Fruit fly (Drosophila melanogaster) whole organism, embryonic: ENCODE measurements around the gene CG15534.

ENCODE experiments used
- Antp ChIP-seq: fragments of 200-800 bp; sonication (Bioruptor generic); optimal IDR thresholded peaks from 3 replicates; lab custom pipeline; 2016; ENCODE audit warnings: missing biosample characterization, missing genetic modification characterization
- B-H2 ChIP-seq: fragments of 200-800 bp; sonication (Bioruptor generic); optimal IDR thresholded peaks from 2 replicates; lab custom pipeline; 2018; ENCODE audit warnings: missing biosample characterization, mild to moderate bottlenecking, missing genetic modification characterization
- Blimp-1 ChIP-seq: fragments of 200-800 bp; sonication (Bioruptor generic); optimal IDR thresholded peaks from 3 replicates; lab custom pipeline; 2018; ENCODE audit warnings: missing biosample characterization, missing genetic modification characterization, mild to moderate bottlenecking, moderate library complexity, missing genetic modification reagents
- CG10267 ChIP-seq: fragments of 200-800 bp; sonication (Bioruptor generic); optimal IDR thresholded peaks from 2 replicates; lab custom pipeline; 2018; ENCODE audit warnings: missing biosample characterization, mild to moderate bottlenecking, missing genetic modification characterization, moderate library complexity
- CG10366 ChIP-seq: fragments of 200-800 bp; sonication (Bioruptor generic); IDR thresholded peaks from 2 replicates; pipeline ENCODE4 v1.3.6; 2022; ENCODE audit warnings: missing biosample characterization, missing genetic modification characterization
- CG11696 ChIP-seq: fragments of 200-800 bp; sonication (Bioruptor generic); IDR thresholded peaks from 2 replicates; pipeline ENCODE4 v1.3.6; 2022; ENCODE audit warnings: missing biosample characterization, missing genetic modification characterization
- CG13296 ChIP-seq: fragments of 200-800 bp; sonication (Bioruptor generic); optimal IDR thresholded peaks from 3 replicates; lab custom pipeline; 2018; ENCODE audit warnings: missing biosample characterization, mild to moderate bottlenecking, missing genetic modification characterization
- CG14050 ChIP-seq: fragments of 200-800 bp; sonication (Bioruptor generic); IDR thresholded peaks from 3 replicates; pipeline ENCODE4 v1.3.6; 2022; ENCODE audit warnings: missing biosample characterization, missing genetic modification characterization
- CG17359 ChIP-seq: fragments of 200-800 bp; sonication (Bioruptor generic); optimal IDR thresholded peaks from 3 replicates; lab custom pipeline; 2018; ENCODE audit warnings: missing biosample characterization, mild to moderate bottlenecking, missing genetic modification characterization, moderate library complexity
- CG17385 ChIP-seq: fragments of 200-800 bp; sonication (Bioruptor generic); optimal IDR thresholded peaks from 3 replicates; lab custom pipeline; 2018; ENCODE audit warnings: missing biosample characterization, mild to moderate bottlenecking, missing genetic modification characterization
- CG18262 ChIP-seq: fragments of 200-800 bp; optimal IDR thresholded peaks from 3 replicates; lab custom pipeline; 2019; ENCODE audit warnings: missing biosample characterization, mild to moderate bottlenecking, missing genetic modification characterization, moderate library complexity
- CG18476 ChIP-seq: fragments of 200-800 bp; sonication (Bioruptor generic); optimal IDR thresholded peaks from 2 replicates; lab custom pipeline; 2016; ENCODE audit warnings: missing biosample characterization, mild to moderate bottlenecking, missing genetic modification characterization
- CG18599 ChIP-seq: fragments of 200-800 bp; sonication (Bioruptor generic); optimal IDR thresholded peaks from 3 replicates; lab custom pipeline; 2017; ENCODE audit warnings: missing biosample characterization, missing genetic modification characterization, mild to moderate bottlenecking, moderate library complexity, missing genetic modification reagents
- CG2199 ChIP-seq: fragments of 200-800 bp; sonication (Bioruptor generic); IDR thresholded peaks from 3 replicates; pipeline ENCODE4 v1.3.6; 2022; ENCODE audit warnings: missing biosample characterization, missing genetic modification characterization
- CG2678 ChIP-seq: fragments of 200-800 bp; sonication (Bioruptor generic); optimal IDR thresholded peaks from 3 replicates; lab custom pipeline; 2019; ENCODE audit warnings: missing biosample characterization, mild to moderate bottlenecking, missing genetic modification characterization, moderate library complexity
- CG2712 ChIP-seq: fragments of 200-800 bp; optimal IDR thresholded peaks from 3 replicates; lab custom pipeline; 2019; ENCODE audit warnings: missing biosample characterization, mild to moderate bottlenecking, missing genetic modification characterization, moderate library complexity
- CG30403 ChIP-seq: fragments of 200-800 bp; sonication (Bioruptor generic); optimal IDR thresholded peaks from 3 replicates; lab custom pipeline; 2016; ENCODE audit warnings: missing biosample characterization, missing genetic modification characterization
- CG31441 ChIP-seq: fragments of 200-800 bp; sonication (Bioruptor generic); IDR thresholded peaks from 2 replicates; pipeline ENCODE4 v1.3.6; 2022; ENCODE audit warnings: missing biosample characterization, missing genetic modification characterization
- CG4282 ChIP-seq: fragments of 200-800 bp; sonication (Bioruptor generic); optimal IDR thresholded peaks from 2 replicates; lab custom pipeline; 2016; ENCODE audit warnings: missing biosample characterization, missing genetic modification characterization
- CG4328 ChIP-seq: fragments of 200-800 bp; sonication (Bioruptor generic); optimal IDR thresholded peaks from 3 replicates; lab custom pipeline; 2017; ENCODE audit warnings: missing biosample characterization, missing genetic modification reagents, missing genetic modification characterization
- CG4820 ChIP-seq: fragments of 200-800 bp; sonication (Bioruptor generic); optimal IDR thresholded peaks from 3 replicates; lab custom pipeline; 2016; ENCODE audit warnings: missing biosample characterization, missing genetic modification characterization
- CG4854 ChIP-seq: fragments of 200-800 bp; sonication (Bioruptor generic); optimal IDR thresholded peaks from 2 replicates; lab custom pipeline; 2016; ENCODE audit warnings: missing biosample characterization, missing genetic modification characterization, inconsistent platforms
- CG6689 ChIP-seq: fragments of 200-800 bp; sonication (Bioruptor generic); IDR thresholded peaks from 2 replicates; pipeline ENCODE4 v1.3.6; 2022; ENCODE audit warnings: missing biosample characterization, missing genetic modification characterization
- CG7357 ChIP-seq: fragments of 200-800 bp; sonication (Bioruptor generic); IDR thresholded peaks from 3 replicates; pipeline ENCODE4 v1.3.6; 2022; ENCODE audit warnings: missing biosample characterization, missing genetic modification characterization
- CG7556 ChIP-seq: fragments of 200-800 bp; sonication (Bioruptor generic); optimal IDR thresholded peaks from 2 replicates; lab custom pipeline; 2017; ENCODE audit warnings: missing biosample characterization, mild to moderate bottlenecking, missing genetic modification characterization
- CG8089 ChIP-seq: fragments of 200-800 bp; sonication (Bioruptor generic); optimal IDR thresholded peaks from 3 replicates; lab custom pipeline; 2016; ENCODE audit warnings: missing biosample characterization, missing genetic modification characterization
- CG8924 ChIP-seq: fragments of 200-800 bp; optimal IDR thresholded peaks from 3 replicates; lab custom pipeline; 2019; ENCODE audit warnings: missing biosample characterization, mild to moderate bottlenecking, missing genetic modification characterization, moderate library complexity
- CG9727 ChIP-seq: fragments of 200-800 bp; sonication (Bioruptor generic); optimal IDR thresholded peaks from 3 replicates; lab custom pipeline; 2017; ENCODE audit warnings: missing biosample characterization, mild to moderate bottlenecking, missing genetic modification characterization
- CoRest ChIP-seq: fragments of 200-800 bp; sonication (Bioruptor generic); optimal IDR thresholded peaks from 3 replicates; lab custom pipeline; 2018; ENCODE audit warnings: missing biosample characterization, mild to moderate bottlenecking, missing genetic modification characterization, moderate library complexity
- Dad ChIP-seq: fragments of 200-800 bp; sonication (Bioruptor generic); optimal IDR thresholded peaks from 3 replicates; lab custom pipeline; 2016; ENCODE audit warnings: missing biosample characterization, missing genetic modification characterization
- Elba2 ChIP-seq: fragments of 200-800 bp; sonication (Bioruptor generic); optimal IDR thresholded peaks from 3 replicates; lab custom pipeline; 2016; ENCODE audit warnings: missing biosample characterization, missing genetic modification characterization
- Ets65A ChIP-seq: fragments of 200-800 bp; sonication (Bioruptor generic); peaks from one replicate; lab custom pipeline; 2016; ENCODE audit warnings: missing biosample characterization, missing genetic modification characterization
- HHEX ChIP-seq: fragments of 200-800 bp; sonication (Bioruptor generic); optimal IDR thresholded peaks from 3 replicates; lab custom pipeline; 2017; ENCODE audit warnings: missing biosample characterization, mild to moderate bottlenecking, missing genetic modification characterization, missing genetic modification reagents
- Hr51 ChIP-seq, 2 experiments: fragments of 200-800 bp; sonication (Bioruptor generic); optimal IDR thresholded peaks; 2 replicates in 1 of 2; 3 replicates in 1 of 2; lab custom pipeline; 2016 to 2018; ENCODE audit warnings: missing biosample characterization in 2 of 2, missing genetic modification characterization in 2 of 2, mild to moderate bottlenecking in 1 of 2, moderate library complexity in 1 of 2
- Oli ChIP-seq: fragments of 200-800 bp; sonication (Bioruptor generic); optimal IDR thresholded peaks from 2 replicates; lab custom pipeline; 2018; ENCODE audit warnings: missing biosample characterization, mild to moderate bottlenecking, missing genetic modification characterization, moderate library complexity
- Ssrp ChIP-seq: fragments of 200-800 bp; sonication (Bioruptor generic); optimal IDR thresholded peaks from 2 replicates; lab custom pipeline; 2018; ENCODE audit warnings: missing biosample characterization, mild to moderate bottlenecking, missing genetic modification characterization, moderate library complexity
- Xbp1 ChIP-seq: fragments of 200-800 bp; sonication (Bioruptor generic); optimal IDR thresholded peaks from 3 replicates; lab custom pipeline; 2016; ENCODE audit warnings: missing biosample characterization, mild to moderate bottlenecking, missing genetic modification characterization
- az2 ChIP-seq: fragments of 200-800 bp; sonication (Bioruptor generic); optimal IDR thresholded peaks from 3 replicates; lab custom pipeline; 2016; ENCODE audit warnings: missing biosample characterization, missing genetic modification characterization
- bbx ChIP-seq: fragments of 200-800 bp; sonication (Bioruptor generic); IDR thresholded peaks from 2 replicates; pipeline ENCODE4 v1.3.6; 2022; ENCODE audit warnings: missing biosample characterization, missing genetic modification characterization; ENCODE audit not compliant: partially characterized antibody
- chinmo ChIP-seq: fragments of 200-800 bp; sonication (Bioruptor generic); IDR thresholded peaks from 4 replicates; pipeline ENCODE4 v1.3.6; 2022; ENCODE audit warnings: missing biosample characterization, missing genetic modification characterization; ENCODE audit not compliant: partially characterized antibody
- nmo ChIP-seq: fragments of 200-800 bp; sonication (Bioruptor generic); optimal IDR thresholded peaks from 2 replicates; lab custom pipeline; 2018; ENCODE audit warnings: missing biosample characterization, mild to moderate bottlenecking, missing genetic modification characterization, moderate library complexity
- phol ChIP-seq: fragments of 200-800 bp; sonication (Bioruptor generic); optimal IDR thresholded peaks from 3 replicates; lab custom pipeline; 2018; ENCODE audit warnings: missing biosample characterization, mild to moderate bottlenecking, missing genetic modification characterization, moderate library complexity
- sim ChIP-seq: fragments of 200-800 bp; sonication (Bioruptor generic); IDR thresholded peaks from 2 replicates; pipeline ENCODE4 v1.3.6; 2022; ENCODE audit warnings: missing biosample characterization, missing genetic modification characterization
- stc ChIP-seq: fragments of 200-800 bp; sonication (Bioruptor generic); IDR thresholded peaks from 2 replicates; pipeline ENCODE4 v1.3.6; 2022; ENCODE audit warnings: missing biosample characterization, missing genetic modification characterization
- tap ChIP-seq: fragments of 200-800 bp; optimal IDR thresholded peaks from 3 replicates; lab custom pipeline; 2019; ENCODE audit warnings: missing biosample characterization, mild to moderate bottlenecking, missing genetic modification characterization, moderate library complexity
- vvl ChIP-seq: fragments of 200-800 bp; sonication (Bioruptor generic); IDR thresholded peaks from 2 replicates; pipeline ENCODE4 v1.3.6; 2022; ENCODE audit warnings: missing biosample characterization, missing genetic modification characterization
- z ChIP-seq: fragments of 200-800 bp; sonication (Bioruptor generic); IDR thresholded peaks from 3 replicates; pipeline ENCODE4 v1.3.6; 2022; ENCODE audit warnings: missing biosample characterization, missing genetic modification characterization
- zen ChIP-seq: fragments of 200-800 bp; sonication (Bioruptor generic); optimal IDR thresholded peaks from 3 replicates; lab custom pipeline; 2018; ENCODE audit warnings: missing biosample characterization, mild to moderate bottlenecking, missing genetic modification characterization, moderate library complexity
- zen2 ChIP-seq: fragments of 200-800 bp; sonication (Bioruptor generic); IDR thresholded peaks from 3 replicates; pipeline ENCODE4 v1.3.6; 2022; ENCODE audit warnings: missing biosample characterization, missing genetic modification characterization; ENCODE audit not compliant: partially characterized antibody

CG15534 gene

DNA sequence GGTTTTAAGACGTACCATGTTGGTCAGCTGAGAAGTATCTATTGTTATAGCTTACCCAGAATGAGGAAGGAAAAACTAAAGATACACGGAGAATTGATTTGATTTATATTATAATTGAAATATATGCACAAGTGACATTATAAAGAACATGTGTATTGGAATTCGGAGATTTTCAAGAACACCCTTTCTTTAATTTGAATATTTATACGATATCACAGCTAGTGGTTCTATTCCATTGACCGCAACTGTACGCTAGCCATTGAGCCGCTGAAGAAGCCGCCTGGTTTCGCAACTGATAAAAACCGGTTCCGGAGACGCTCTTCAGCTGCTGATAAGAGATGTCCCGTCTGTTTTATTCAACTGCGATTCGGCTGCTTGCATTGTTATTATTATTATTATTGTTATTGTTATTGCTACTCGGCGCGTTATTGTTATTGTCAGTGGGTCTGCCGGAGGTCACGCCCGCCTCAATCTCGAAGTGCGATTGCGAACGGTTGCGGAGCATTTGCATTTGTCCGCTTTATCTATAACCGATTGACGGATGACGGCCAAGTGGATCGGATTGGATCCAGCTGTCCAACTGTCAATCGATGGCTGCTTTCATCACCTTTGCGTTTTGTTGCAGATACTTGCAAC lies 29.9 kb downstream of the CG15534 start (continued):
- TF ChIP-seq CG18476 (GFP tag; lab: Kevin White, UChicago), result no peak
- no peak; the same call in 1 of the 2 replicates for TF ChIP-seq CG10366 (GFP tag; lab: Robert Waterston, UW)
- TF ChIP-seq Oli, result peak; percentile 18
- 0 out of 4 replicates have a peak, but pooled peaks have one; percentile 12 for TF ChIP-seq chinmo (GFP tag; lab: Robert Waterston, UW)
- peak; percentile 31 for TF ChIP-seq nmo
- peak; percentile 21 for TF ChIP-seq Ssrp (tag; lab: Kevin White, UChicago)
- TF ChIP-seq CG11696 (GFP tag; lab: Robert Waterston, UW), result peak; percentile 89
- TF ChIP-seq CG31441, result peak; percentile 56
- peak; percentile 41 for TF ChIP-seq CG30403 (GFP tag; lab: Kevin White, UChicago)
- peak; percentile 10 for TF ChIP-seq Blimp-1 (GFP tag; lab: Kevin White, UChicago)
- TF ChIP-seq B-H2 (GFP tag; lab: Kevin White, UChicago), result no peak
- TF ChIP-seq CG7556 (GFP tag; lab: Kevin White, UChicago), result peak; percentile 2
- peak; percentile 18; the same call in 1 of the 3 replicates for TF ChIP-seq CG14050
- TF ChIP-seq tap, result peak; percentile 28
- no peak for TF ChIP-seq zen2 (GFP tag; lab: Robert Waterston, UW)
- 0 out of 2 replicates have a peak, but pooled peaks have one; percentile 37 for TF ChIP-seq CG6689 (GFP tag; lab: Robert Waterston, UW)
- TF ChIP-seq stc, result 0 out of 2 replicates have a peak, but pooled peaks have one; percentile 8
- no peak for TF ChIP-seq bbx (GFP tag; lab: Robert Waterston, UW)
- peak; percentile 6 for TF ChIP-seq CG4328 (GFP tag; lab: Kevin White, UChicago)
- TF ChIP-seq CoRest, result peak; percentile 41
- peak; percentile 29 for TF ChIP-seq CG17359 (tag; lab: Kevin White, UChicago)
- no peak for TF ChIP-seq CG4282 (GFP tag; lab: Kevin White, UChicago)
- TF ChIP-seq CG9727 (GFP tag; lab: Kevin White, UChicago), result peak; percentile 25
- no peak for TF ChIP-seq zen (tag; lab: Kevin White, UChicago)
- peak; percentile 10 for TF ChIP-seq az2
- peak; percentile 30 for TF ChIP-seq CG10267 (tag; lab: Kevin White, UChicago)
- TF ChIP-seq vvl (GFP tag; lab: Robert Waterston, UW), result peak; percentile 27; the same call in 1 of the 2 replicates
- peak; percentile 23 for TF ChIP-seq CG13296
- TF ChIP-seq CG2712 (tag; lab: Kevin White, UChicago), result peak; percentile 39
- TF ChIP-seq Antp, result no peak
- TF ChIP-seq sim (GFP tag; lab: Robert Waterston, UW), result no peak
- peak; percentile 51 for TF ChIP-seq CG2678 (tag; lab: Kevin White, UChicago)
- no peak for TF ChIP-seq Dad (GFP tag; lab: Kevin White, UChicago)
- peak; percentile 16 for TF ChIP-seq CG18599 (GFP tag; lab: Kevin White, UChicago)
- no peak for TF ChIP-seq Ets65A (GFP tag; lab: Kevin White, UChicago)
- TF ChIP-seq CG4854 (GFP tag; lab: Kevin White, UChicago), result no peak
- TF ChIP-seq HHEX (GFP tag; lab: Kevin White, UChicago), result peak; percentile 15
- TF ChIP-seq CG2199, result 0 out of 3 replicates have a peak, but pooled peaks have one; percentile 45
- TF ChIP-seq Xbp1, result peak; percentile 19
- no peak for TF ChIP-seq z (GFP tag; lab: Robert Waterston, UW)
- TF ChIP-seq CG17385, result peak; percentile 35
- peak in 1 of 2 experiments; percentile 59 for TF ChIP-seq Hr51 (GFP tag; optimal IDR thresholded peaks at IDR 0.05; lab: Kevin White, UChicago)
- peak; percentile 44 for TF ChIP-seq phol (tag; lab: Kevin White, UChicago)
- no peak for TF ChIP-seq CG8089 (GFP tag; lab: Kevin White, UChicago)
- TF ChIP-seq CG7357 (GFP tag; lab: Robert Waterston, UW), result no peak
- TF ChIP-seq CG8924, result peak; percentile 22
- TF ChIP-seq Elba2 (GFP tag; lab: Kevin White, UChicago), result no peak
- peak; percentile 10 for TF ChIP-seq CG4820 (GFP tag; lab: Kevin White, UChicago)
- peak; percentile 33 for TF ChIP-seq CG18262
